Worm (Caenorhabditis elegans) whole organism, dauer: ENCODE measurements around the gene C50C3.12.

ENCODE experiments used
- unc-62 ChIP-seq: sonication (generic microtip); optimal IDR thresholded peaks from 2 replicates; lab custom pipeline; 2017; ENCODE audit warnings: missing biosample characterization, missing genetic modification reagents, missing genetic modification characterization

The C50C3.12 gene

ce11 chrIII:8211562-8211961 is 35.2 kb downstream of the C50C3.12 start:
- TF ChIP-seq unc-62 (GFP tag; lab: Kevin White, UChicago), result no peak

ce11 chrIII:8216224-8216623 is 39.9 kb downstream of the C50C3.12 start, which contains the start of gene unc-86:
TSS of gene unc-86 (minus strand) at chrIII:8216336.
- TF ChIP-seq unc-62 (GFP tag; lab: Kevin White, UChicago), result no peak

ce11 chrIII:8217919-8218318 is 41.6 kb downstream of the C50C3.12 start, which contains the start of gene C30A5.16:
TSS of gene C30A5.16 (plus strand) at chrIII:8218219.
- TF ChIP-seq unc-62 (GFP tag; lab: Kevin White, UChicago), result no peak

ce11 chrIII:8220081-8220480 is 43.7 kb downstream of the C50C3.12 start:
- no peak for TF ChIP-seq unc-62 (GFP tag; lab: Kevin White, UChicago)

- TF ChIP-seq unc-62 (GFP tag; lab: Kevin White, UChicago), result no peak
Measured at ce11 chrIII:8224769-8225168, 48.4 kb downstream of the C50C3.12 start, which contains the start of gene mob-4. TSS of gene mob-4 (plus strand) at chrIII:8225097.

- no peak for TF ChIP-seq unc-62 (GFP tag; lab: Kevin White, UChicago)
Measured at ce11 chrIII:8226178-8226577, 49.8 kb downstream of the C50C3.12 start, which contains the start of gene rfs-1. TSS of gene rfs-1 (plus strand) at chrIII:8226478.
